Fruit fly (Drosophila melanogaster) whole organism, prepupa: ENCODE results near the gene Ranbp16.

Source experiments
- CG10631 ChIP-seq: fragments of 200-800 bp; sonication (Bioruptor generic); optimal IDR thresholded peaks from 2 replicates; lab custom pipeline; 2016; ENCODE audit warnings: missing biosample characterization, missing genetic modification characterization
- CG11294 ChIP-seq: fragments of 200-800 bp; sonication (Bioruptor generic); IDR thresholded peaks from 2 replicates; pipeline ENCODE4 v1.3.6; 2022; ENCODE audit warnings: missing biosample characterization, missing genetic modification characterization
- CG11762 ChIP-seq: fragments of 200-800 bp; sonication (Bioruptor generic); optimal IDR thresholded peaks from 3 replicates; lab custom pipeline; 2016; ENCODE audit warnings: missing biosample characterization, missing genetic modification characterization; ENCODE audit not compliant: insufficient read depth
- CG15336 ChIP-seq: fragments of 200-800 bp; sonication (Bioruptor generic); IDR thresholded peaks from 2 replicates; pipeline ENCODE4 v1.3.6; 2022; ENCODE audit warnings: missing biosample characterization, missing genetic modification characterization
- CG1621 ChIP-seq: fragments of 200-800 bp; sonication (Bioruptor generic); optimal IDR thresholded peaks from 3 replicates; lab custom pipeline; 2018; ENCODE audit warnings: missing biosample characterization, mild to moderate bottlenecking, missing genetic modification characterization
- CG16779 ChIP-seq: fragments of 200-800 bp; sonication (Bioruptor generic); optimal IDR thresholded peaks from 3 replicates; lab custom pipeline; 2017; ENCODE audit warnings: missing biosample characterization, mild to moderate bottlenecking, missing genetic modification characterization
- CG31627 ChIP-seq: fragments of 200-800 bp; sonication (Bioruptor generic); optimal IDR thresholded peaks from 3 replicates; lab custom pipeline; 2016; ENCODE audit warnings: missing biosample characterization, missing genetic modification characterization
- CG34406 ChIP-seq: fragments of 200-800 bp; sonication (Bioruptor generic); optimal IDR thresholded peaks from 3 replicates; lab custom pipeline; 2016; ENCODE audit warnings: missing biosample characterization, missing genetic modification characterization
- CG3919 ChIP-seq: fragments of 200-800 bp; sonication (Bioruptor generic); optimal IDR thresholded peaks from 3 replicates; lab custom pipeline; 2016; ENCODE audit warnings: missing biosample characterization, missing genetic modification characterization
- CG4318 ChIP-seq: fragments of 200-800 bp; sonication (Bioruptor generic); optimal IDR thresholded peaks from 3 replicates; lab custom pipeline; 2017; ENCODE audit warnings: missing biosample characterization, mild to moderate bottlenecking, missing genetic modification characterization
- CG6163 ChIP-seq: fragments of 200-800 bp; sonication (Bioruptor generic); IDR thresholded peaks from 3 replicates; pipeline ENCODE4 v1.3.6; 2022; ENCODE audit warnings: missing biosample characterization, missing genetic modification characterization
- CG6276 ChIP-seq: fragments of 200-800 bp; sonication (Bioruptor generic); optimal IDR thresholded peaks from 2 replicates; lab custom pipeline; 2017; ENCODE audit warnings: missing biosample characterization, mild to moderate bottlenecking, missing genetic modification characterization
- CG6792 ChIP-seq: fragments of 200-800 bp; sonication (Bioruptor generic); optimal IDR thresholded peaks from 3 replicates; lab custom pipeline; 2016; ENCODE audit warnings: missing biosample characterization, missing genetic modification characterization
- CG6808 ChIP-seq: fragments of 200-800 bp; sonication (Bioruptor generic); optimal IDR thresholded peaks from 3 replicates; lab custom pipeline; 2017; ENCODE audit warnings: missing biosample characterization, missing genetic modification characterization, mild to moderate bottlenecking, moderate library complexity, missing genetic modification reagents
- CG6854 ChIP-seq: fragments of 200-800 bp; sonication (Bioruptor generic); optimal IDR thresholded peaks from 2 replicates; lab custom pipeline; 2017; ENCODE audit warnings: missing biosample characterization, mild to moderate bottlenecking, missing genetic modification characterization
- CG7368 ChIP-seq: fragments of 200-800 bp; sonication (Bioruptor generic); optimal IDR thresholded peaks from 3 replicates; lab custom pipeline; 2016; ENCODE audit warnings: missing biosample characterization, missing genetic modification characterization
- CG8119 ChIP-seq: fragments of 200-800 bp; sonication (Bioruptor generic); IDR thresholded peaks from 3 replicates; pipeline ENCODE4 v1.3.6; 2022; ENCODE audit warnings: missing biosample characterization, missing genetic modification characterization
- CG8319 ChIP-seq: fragments of 200-800 bp; sonication (Bioruptor generic); optimal IDR thresholded peaks from 3 replicates; lab custom pipeline; 2016; ENCODE audit warnings: missing biosample characterization, missing genetic modification characterization
- CG8632 ChIP-seq: fragments of 200-800 bp; sonication (Bioruptor generic); optimal IDR thresholded peaks from 3 replicates; lab custom pipeline; 2016; ENCODE audit warnings: missing biosample characterization, missing genetic modification characterization
- CG9139 ChIP-seq: fragments of 200-800 bp; sonication (Bioruptor generic); optimal IDR thresholded peaks from 3 replicates; lab custom pipeline; 2017; ENCODE audit warnings: missing biosample characterization, mild to moderate bottlenecking, missing genetic modification characterization
- Eip75B ChIP-seq: fragments of 200-800 bp; sonication (Bioruptor generic); optimal IDR thresholded peaks from 3 replicates; lab custom pipeline; 2016; ENCODE audit warnings: missing biosample characterization, missing genetic modification characterization
- Eip78C ChIP-seq: fragments of 200-800 bp; sonication (Bioruptor generic); peaks from one replicate; lab custom pipeline; 2016; ENCODE audit warnings: missing biosample characterization, missing genetic modification characterization
- Eip93F ChIP-seq: fragments of 200-800 bp; sonication (Bioruptor generic); optimal IDR thresholded peaks from 2 replicates; lab custom pipeline; 2016; ENCODE audit warnings: missing biosample characterization, mild to moderate bottlenecking, missing genetic modification characterization
- Ets96B ChIP-seq: fragments of 200-800 bp; optimal IDR thresholded peaks from 2 replicates; lab custom pipeline; 2019; ENCODE audit warnings: missing biosample characterization, mild to moderate bottlenecking, missing genetic modification characterization, moderate library complexity
- Gug ChIP-seq: fragments of 200-800 bp; sonication (Bioruptor generic); IDR thresholded peaks from 2 replicates; pipeline ENCODE4 v1.3.6; 2022; ENCODE audit warnings: missing biosample characterization, missing genetic modification characterization
- Hr38 ChIP-seq: sonication (Bioruptor generic); optimal IDR thresholded peaks from 2 replicates; lab custom pipeline; 2016; ENCODE audit warnings: missing biosample characterization, missing genetic modification characterization
- Hr39 ChIP-seq: fragments of 200-800 bp; sonication (Bioruptor generic); optimal IDR thresholded peaks from 2 replicates; lab custom pipeline; 2016; ENCODE audit warnings: missing biosample characterization, missing genetic modification characterization
- Lpt ChIP-seq: fragments of 200-800 bp; sonication (Bioruptor generic); optimal IDR thresholded peaks from 3 replicates; lab custom pipeline; 2016; ENCODE audit warnings: missing biosample characterization, missing genetic modification characterization
- Met ChIP-seq: fragments of 200-800 bp; sonication (Bioruptor generic); optimal IDR thresholded peaks from 3 replicates; lab custom pipeline; 2016; ENCODE audit warnings: missing biosample characterization, missing genetic modification characterization
- OdsH ChIP-seq: fragments of 200-800 bp; sonication (Bioruptor generic); optimal IDR thresholded peaks from 3 replicates; lab custom pipeline; 2016; ENCODE audit warnings: missing biosample characterization, missing genetic modification characterization
- Smox ChIP-seq: fragments of 200-800 bp; sonication (Bioruptor generic); optimal IDR thresholded peaks from 3 replicates; lab custom pipeline; 2016; ENCODE audit warnings: missing biosample characterization, missing genetic modification characterization
- Sox102F ChIP-seq: fragments of 200-800 bp; sonication (Bioruptor generic); optimal IDR thresholded peaks from 2 replicates; lab custom pipeline; 2016; ENCODE audit warnings: missing biosample characterization, mild to moderate bottlenecking, missing genetic modification characterization
- Sox14 ChIP-seq: fragments of 200-800 bp; sonication (Bioruptor generic); optimal IDR thresholded peaks from 3 replicates; lab custom pipeline; 2016; ENCODE audit warnings: missing biosample characterization, missing genetic modification characterization
- acj6 ChIP-seq: fragments of 200-800 bp; sonication (Bioruptor generic); optimal IDR thresholded peaks from 3 replicates; lab custom pipeline; 2016; ENCODE audit warnings: missing biosample characterization, missing genetic modification characterization
- eg ChIP-seq: fragments of 200-800 bp; sonication (Bioruptor generic); IDR thresholded peaks from 3 replicates; pipeline ENCODE4 v1.3.6; 2022; ENCODE audit warnings: missing biosample characterization, missing genetic modification characterization
- esn ChIP-seq: fragments of 200-800 bp; sonication (Bioruptor generic); optimal IDR thresholded peaks from 2 replicates; lab custom pipeline; 2016; ENCODE audit warnings: missing biosample characterization, mild to moderate bottlenecking, missing genetic modification characterization, moderate library complexity
- fd59A ChIP-seq: fragments of 200-800 bp; sonication (Bioruptor generic); optimal IDR thresholded peaks from 2 replicates; lab custom pipeline; 2017; ENCODE audit warnings: missing biosample characterization, mild to moderate bottlenecking, missing genetic modification characterization, missing genetic modification reagents
- fd85E ChIP-seq: fragments of 200-800 bp; sonication (Bioruptor generic); optimal IDR thresholded peaks from 3 replicates; lab custom pipeline; 2016; ENCODE audit warnings: missing biosample characterization, missing genetic modification characterization
- fkh ChIP-seq: fragments of 200-800 bp; sonication (Bioruptor generic); optimal IDR thresholded peaks from 3 replicates; lab custom pipeline; 2017; ENCODE audit warnings: missing biosample characterization, mild to moderate bottlenecking, missing genetic modification characterization, moderate library complexity
- lz ChIP-seq: fragments of 200-800 bp; sonication (Bioruptor generic); optimal IDR thresholded peaks from 3 replicates; lab custom pipeline; 2016; ENCODE audit warnings: missing biosample characterization, missing genetic modification characterization
- net ChIP-seq: fragments of 200-800 bp; sonication (Bioruptor generic); optimal IDR thresholded peaks from 3 replicates; lab custom pipeline; 2016; ENCODE audit warnings: missing biosample characterization, missing genetic modification characterization
- pdm3 ChIP-seq: fragments of 200-800 bp; sonication (Bioruptor generic); optimal IDR thresholded peaks from 3 replicates; lab custom pipeline; 2016; ENCODE audit warnings: missing biosample characterization, missing genetic modification characterization
- ss ChIP-seq, 2 experiments: fragments of 200-800 bp; sonication (Bioruptor generic); optimal IDR thresholded peaks; 2 replicates in 1 of 2; 3 replicates in 1 of 2; lab custom pipeline; 2017 to 2018; ENCODE audit warnings: mild to moderate bottlenecking in 2 of 2, missing biosample characterization in 2 of 2, missing genetic modification characterization in 2 of 2, moderate library complexity in 1 of 2

The Ranbp16 gene

dm6 chrX:15889780-15890608 is 43.7 kb downstream of the Ranbp16 start, which contains the start of the genes MSBP and CG15916 (continued):
- peak; percentile 3 for TF ChIP-seq Lpt

dm6 chrX:15888763-15889162 is 44.9 kb downstream of the Ranbp16 start:
- TF ChIP-seq OdsH (GFP tag; lab: Kevin White, UChicago) (no peak), CG1621 (tag; lab: Kevin White, UChicago) (no peak), CG6276 (no peak), CG3919 (GFP tag; lab: Kevin White, UChicago) (no peak), CG10631 (GFP tag; lab: Kevin White, UChicago) (no peak), acj6 (GFP tag; lab: Kevin White, UChicago) (no peak), ss (GFP tag; optimal IDR thresholded peaks at IDR 0.05; lab: Kevin White, UChicago) (no peak), CG4318 (GFP tag; lab: Kevin White, UChicago) (no peak), CG15336 (GFP tag; lab: Robert Waterston, UW) (no peak), pdm3 (GFP tag; lab: Kevin White, UChicago) (no peak)

dm6 chrX:15887247-15887616 is 46.4 kb downstream of the Ranbp16 start, which contains the start of gene tay:
TSS of gene tay (minus strand) at chrX:15887311.
- TF ChIP-seq CG6792 (GFP tag; lab: Kevin White, UChicago) (no peak), Lpt (no peak), CG31627 (GFP tag; lab: Kevin White, UChicago) (peak; percentile 0), Eip78C (GFP tag; lab: Kevin White, UChicago) (peak; percentile 61), fkh (GFP tag; lab: Kevin White, UChicago) (no peak), Hr39 (GFP tag; lab: Kevin White, UChicago) (peak; percentile 6), CG8119 (no peak), CG4318 (GFP tag; lab: Kevin White, UChicago) (no peak), Gug (GFP tag; lab: Robert Waterston, UW) (no peak), CG34406 (GFP tag; lab: Kevin White, UChicago) (no peak), CG9139 (no peak), lz (GFP tag; lab: Kevin White, UChicago) (no peak), CG6163 (no peak), net (GFP tag; lab: Kevin White, UChicago) (no peak), Sox14 (peak; percentile 12), CG1621 (tag; lab: Kevin White, UChicago) (no peak), CG16779 (tag; lab: Kevin White, UChicago) (no peak), CG6808 (GFP tag; lab: Kevin White, UChicago) (no peak), eg (GFP tag; lab: Robert Waterston, UW) (no peak)

- TF ChIP-seq acj6 (GFP tag; lab: Kevin White, UChicago) (no peak), Gug (GFP tag; lab: Robert Waterston, UW) (peak; percentile 76), CG8632 (GFP tag; lab: Kevin White, UChicago) (peak; percentile 75), esn (peak; percentile 55), Hr38 (no peak), Ets96B (peak; percentile 92), Met (GFP tag; lab: Kevin White, UChicago) (no peak), CG7368 (GFP tag; lab: Kevin White, UChicago) (no peak), fd85E (peak; percentile 43), CG11762 (GFP tag; lab: Kevin White, UChicago) (peak; percentile 46), fd59A (GFP tag; lab: Kevin White, UChicago) (peak; percentile 68), Smox (GFP tag; lab: Kevin White, UChicago) (no peak), CG16779 (tag; lab: Kevin White, UChicago) (peak; percentile 96), CG11294 (GFP tag; lab: Robert Waterston, UW) (peak; percentile 56; the same call in 1 of the 2 replicates), Eip93F (GFP tag; lab: Kevin White, UChicago) (peak; percentile 79), CG8319 (GFP tag; lab: Kevin White, UChicago) (no peak), Eip75B (GFP tag; lab: Kevin White, UChicago) (peak; percentile 78), CG9139 (peak; percentile 92), CG6854 (GFP tag; lab: Kevin White, UChicago) (peak; percentile 89), Eip78C (GFP tag; lab: Kevin White, UChicago) (peak; percentile 76), Sox102F (GFP tag; lab: Kevin White, UChicago) (no peak), lz (GFP tag; lab: Kevin White, UChicago) (peak; percentile 14), fkh (GFP tag; lab: Kevin White, UChicago) (peak; percentile 87)
Observed at dm6 chrX:15886411-15887246, 47.0 kb downstream of the Ranbp16 start.
